Worm (Caenorhabditis elegans): Measurements from ENCODE around the gene C44B9.3.

Gene C44B9.3

ce11 chrIII:10881462-10881861 is 1.5 kb upstream of the C44B9.3 start, which contains the start of gene athp-1 (continued):
- TF ChIP-seq ceh-91 (GFP tag; IDR thresholded peaks at IDR 0.05): peak; percentile 66
- TF ChIP-seq akir-1 (GFP tag; optimal IDR thresholded peaks at IDR 0.05): no peak
- TF ChIP-seq D2030.7 (GFP tag; IDR thresholded peaks at IDR 0.05): peak; percentile 86
- TF ChIP-seq C06A6.2 (GFP tag; conservative IDR thresholded peaks at IDR 0.05): no peak
- TF ChIP-seq F10E7.11 (tag; optimal IDR thresholded peaks at IDR 0.05): no peak
- TF ChIP-seq B0035.1 (tag; optimal IDR thresholded peaks at IDR 0.05): no peak
- TF ChIP-seq attf-6 (GFP tag; IDR thresholded peaks at IDR 0.05): no peak
- no peak for TF ChIP-seq madf-3 (GFP tag; IDR thresholded peaks at IDR 0.05)
- no peak for TF ChIP-seq cebp-2 (GFP tag; IDR thresholded peaks at IDR 0.05)
- TF ChIP-seq ekl-4 (GFP tag; IDR thresholded peaks at IDR 0.05): no peak
- no peak for TF ChIP-seq ZK185.1 (tag; optimal IDR thresholded peaks at IDR 0.05; ENCODE audit: poor library complexity, severe bottlenecking)
- no peak for TF ChIP-seq ztf-3 (GFP tag; optimal IDR thresholded peaks at IDR 0.05)
- no peak for TF ChIP-seq mel-28 (tag; optimal IDR thresholded peaks at IDR 0.05; ENCODE audit: borderline replicate concordance)
- no peak for TF ChIP-seq bed-2 (GFP tag; IDR thresholded peaks at IDR 0.05)
- no peak for TF ChIP-seq lsy-27 (tag; optimal IDR thresholded peaks at IDR 0.05; ENCODE audit: borderline replicate concordance, insufficient read depth)
- no peak for TF ChIP-seq T07F8.4 (tag; optimal IDR thresholded peaks at IDR 0.05)
- peak; percentile 29 for TF ChIP-seq efl-1 (GFP tag; optimal IDR thresholded peaks at IDR 0.05)
- no peak for TF ChIP-seq nfya-2 (GFP tag; IDR thresholded peaks at IDR 0.05)
- TF ChIP-seq chd-7 (tag; optimal IDR thresholded peaks at IDR 0.05): no peak
- TF ChIP-seq F49E8.2 (tag; optimal IDR thresholded peaks at IDR 0.05; ENCODE audit: insufficient read depth): peak; percentile 11
- TF ChIP-seq hrde-1 (tag; optimal IDR thresholded peaks at IDR 0.05; ENCODE audit: borderline replicate concordance): no peak
- TF ChIP-seq tlf-1 (GFP tag; optimal IDR thresholded peaks at IDR 0.05): no peak
- no peak for TF ChIP-seq lin-35 (GFP tag; optimal IDR thresholded peaks at IDR 0.05)
- TF ChIP-seq rec-8 (tag; optimal IDR thresholded peaks at IDR 0.05): no peak
- no peak for TF ChIP-seq zfh-2 (GFP tag; conservative IDR thresholded peaks at IDR 0.05)
- TF ChIP-seq nhr-90 (tag; optimal IDR thresholded peaks at IDR 0.05): no peak
- TF ChIP-seq sdz-38 (tag; optimal IDR thresholded peaks at IDR 0.05): no peak
- TF ChIP-seq C17E4.6 (GFP tag; IDR thresholded peaks at IDR 0.05): no peak
- TF ChIP-seq unc-130 (GFP tag; optimal IDR thresholded peaks at IDR 0.05): peak; percentile 53
- TF ChIP-seq F52B5.7 (tag; optimal IDR thresholded peaks at IDR 0.05): no peak
- TF ChIP-seq ceh-100 (GFP tag; IDR thresholded peaks at IDR 0.05): no peak; the same call in 1 of the 2 replicates
- no peak for TF ChIP-seq pbrm-1 (GFP tag; IDR thresholded peaks at IDR 0.05)
- TF ChIP-seq dpff-1 (tag; optimal IDR thresholded peaks at IDR 0.05): no peak
- peak; percentile 95 for TF ChIP-seq F33H1.4 (GFP tag; IDR thresholded peaks at IDR 0.05)
- TF ChIP-seq ztf-6 (GFP tag; IDR thresholded peaks at IDR 0.05): no peak
- TF ChIP-seq dox-1 (GFP tag; IDR thresholded peaks at IDR 0.05): no peak
- TF ChIP-seq unc-62 (GFP tag; optimal IDR thresholded peaks at IDR 0.05): no peak
- no peak for TF ChIP-seq hlh-12 (tag; optimal IDR thresholded peaks at IDR 0.05)
- TF ChIP-seq ama-1 (optimal IDR thresholded peaks at IDR 0.05): no peak
- no peak for TF ChIP-seq ama-1 (GFP tag; optimal IDR thresholded peaks at IDR 0.05)
- peak; percentile 81 for TF ChIP-seq madf-8 (GFP tag; conservative IDR thresholded peaks at IDR 0.05)
- TF ChIP-seq F37B4.10 (GFP tag; IDR thresholded peaks at IDR 0.05): no peak
- no peak for TF ChIP-seq dpl-1 (GFP tag; optimal IDR thresholded peaks at IDR 0.05)
- TF ChIP-seq snpc-1.3 (tag; optimal IDR thresholded peaks at IDR 0.05; ENCODE audit: insufficient read depth): peak; percentile 65
- TF ChIP-seq Y53G8AR.9 (GFP tag; conservative IDR thresholded peaks at IDR 0.05): no peak
- TF ChIP-seq ztf-26 (tag; optimal IDR thresholded peaks at IDR 0.05): no peak
- no peak for TF ChIP-seq zim-3 (tag; optimal IDR thresholded peaks at IDR 0.05)
- TF ChIP-seq mes-4 (tag; optimal IDR thresholded peaks at IDR 0.05): no peak
- no peak for TF ChIP-seq tbx-9 (tag; optimal IDR thresholded peaks at IDR 0.05; ENCODE audit: borderline replicate concordance)
- no peak for TF ChIP-seq B0336.3 (GFP tag; IDR thresholded peaks at IDR 0.05)

Data from whole organism, young adult.